Fruit fly (Drosophila melanogaster) ovary, adult (tissue): ENCODE measurements around the gene CG8349.

Source experiments
- CG17801 ChIP-seq: fragments of 200-800 bp; optimal IDR thresholded peaks from 2 replicates; lab custom pipeline; 2019; ENCODE audit warnings: missing biosample characterization, mild to moderate bottlenecking, missing genetic modification characterization, moderate library complexity; ENCODE audit not compliant: partially characterized antibody

Gene CG8349

DNA sequence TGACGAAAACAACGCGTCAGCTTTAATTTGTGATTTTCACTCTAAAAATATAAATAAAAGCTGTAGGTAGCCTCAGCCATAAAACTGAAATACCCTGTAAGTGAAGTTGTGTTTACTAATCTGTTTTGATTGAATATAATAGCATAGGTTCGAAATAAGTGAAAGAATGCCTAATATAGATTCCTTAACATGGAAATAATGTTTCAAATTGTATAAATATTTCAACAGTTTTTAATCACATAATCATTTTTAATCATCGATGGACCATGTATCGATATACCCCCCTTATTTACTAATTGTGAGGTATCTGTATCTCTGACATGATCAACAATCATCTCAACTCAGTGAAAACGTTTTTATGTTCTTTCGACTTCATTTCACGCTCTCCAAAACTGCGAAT lies 39.7 kb downstream of the CG8349 start:
- no peak for TF ChIP-seq CG17801 (GFP tag; lab: Kevin White, UChicago)

DNA sequence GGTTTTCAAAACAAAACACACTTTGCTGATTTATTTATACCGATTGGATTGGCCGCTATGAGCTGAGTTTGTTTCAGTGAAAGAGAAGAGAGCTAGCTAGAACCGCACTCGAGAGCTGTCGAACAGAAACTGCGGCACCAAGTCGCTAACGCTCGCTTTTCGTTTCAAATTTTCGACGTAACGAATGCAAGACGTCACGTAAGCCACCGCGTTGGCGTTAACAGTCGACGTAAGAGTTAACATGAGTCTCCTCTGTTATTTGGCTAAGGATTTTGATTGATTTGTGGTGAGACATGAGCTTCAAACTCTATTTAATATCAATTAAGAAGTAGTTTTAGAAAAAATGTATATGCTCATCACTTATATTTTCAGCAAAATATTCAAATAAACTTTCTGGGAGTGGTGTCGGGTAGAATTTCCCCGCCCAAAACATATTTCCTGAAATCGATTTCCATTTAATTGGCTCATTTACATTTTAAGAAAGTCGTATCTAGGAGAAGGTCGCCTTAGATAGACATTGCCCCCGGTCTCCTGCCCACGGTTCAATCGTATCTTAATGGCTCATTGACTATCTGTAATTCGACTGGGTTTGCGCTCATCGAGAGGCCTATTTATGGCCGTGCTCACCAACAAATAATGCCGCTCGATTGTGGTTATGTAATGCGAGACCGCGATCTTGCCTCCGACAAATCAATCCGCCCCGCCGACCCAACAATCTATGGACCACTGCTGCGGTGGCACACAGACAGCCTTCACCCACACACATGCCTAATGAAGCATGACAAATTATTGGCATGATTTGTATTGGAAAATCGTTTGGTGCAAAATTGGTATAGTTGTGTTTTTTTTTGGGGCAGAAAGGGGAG lies 41.9 kb downstream of the CG8349 start, which contains the start of gene CG8086:
Gene CG8086 (minus strand): TSS at position 102 of the 866 bp plus-strand sequence.
- TF ChIP-seq CG17801 (GFP tag; lab: Kevin White, UChicago), result no peak

DNA sequence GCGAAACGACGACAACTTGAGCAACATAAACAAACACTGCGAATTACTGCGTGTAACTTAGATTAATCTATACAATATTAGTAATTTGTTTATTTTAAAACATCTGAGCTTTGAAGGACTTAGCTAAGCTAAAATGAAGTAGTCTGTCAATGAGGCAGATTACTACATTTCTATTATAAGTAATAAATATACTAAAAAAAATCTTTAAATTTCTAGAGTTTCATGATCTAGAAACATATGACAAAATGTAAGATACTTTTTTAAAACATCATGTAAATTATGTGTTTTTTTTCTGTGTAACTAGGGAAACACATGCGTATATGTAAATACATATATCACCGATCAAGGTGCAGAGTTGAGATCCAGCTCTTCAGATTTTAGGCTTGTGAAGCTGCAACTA lies 50.4 kb downstream of the CG8349 start:
- TF ChIP-seq CG17801 (GFP tag; lab: Kevin White, UChicago), result no peak
